Worm (Caenorhabditis elegans) whole organism, L3 larva: ENCODE results near the gene lron-10.

Source experiments
- aly-2 ChIP-seq: fragments of 150-350 bp; optimal IDR thresholded peaks from 2 replicates; lab custom pipeline; 2014; ENCODE audit warnings: missing biosample characterization, missing genetic modification characterization
- ama-1 ChIP-seq: fragments of 150-350 bp; optimal IDR thresholded peaks from 2 replicates; lab custom pipeline; 2018
- ceh-28 ChIP-seq: fragments of 150-350 bp; optimal IDR thresholded peaks from 2 replicates; lab custom pipeline; 2014; ENCODE audit warnings: missing biosample characterization, missing genetic modification reagents, missing genetic modification characterization
- egl-27 ChIP-seq: sonication (generic microtip); optimal IDR thresholded peaks from 4 replicates; lab custom pipeline; 2017; ENCODE audit warnings: missing biosample characterization, missing genetic modification reagents, missing genetic modification characterization
- elt-1 ChIP-seq: fragments of 150-350 bp; optimal IDR thresholded peaks from 2 replicates; lab custom pipeline; 2014; ENCODE audit warnings: missing biosample characterization, missing genetic modification characterization
- pqm-1 ChIP-seq: fragments of 150-350 bp; optimal IDR thresholded peaks from 2 replicates; lab custom pipeline; 2017; ENCODE audit warnings: missing biosample characterization, missing genetic modification characterization, inconsistent platforms

ce11 chrIII:10580206-10580605, 41.0 kb downstream of the lron-10 start:
- TF ChIP-seq pqm-1 (tag; lab: Kevin White, UChicago) (no peak), egl-27 (no peak), ama-1 (lab: Kevin White, UChicago) (no peak), aly-2 (tag; lab: Kevin White, UChicago) (no peak), ceh-28 (tag; lab: Kevin White, UChicago) (no peak), elt-1 (tag; lab: Kevin White, UChicago) (no peak)
